Fruit fly (Drosophila melanogaster) whole organism, embryonic: ENCODE data around the gene Mst85C.

ENCODE experiments used
- Antp ChIP-seq: fragments of 200-800 bp; sonication (Bioruptor generic); optimal IDR thresholded peaks from 3 replicates; lab custom pipeline; 2016; ENCODE audit warnings: missing biosample characterization, missing genetic modification characterization
- Atf-2 ChIP-seq: fragments of 200-800 bp; sonication (Bioruptor generic); optimal IDR thresholded peaks from 2 replicates; lab custom pipeline; 2016; ENCODE audit warnings: missing biosample characterization, missing genetic modification characterization
- B-H2 ChIP-seq: fragments of 200-800 bp; sonication (Bioruptor generic); optimal IDR thresholded peaks from 2 replicates; lab custom pipeline; 2018; ENCODE audit warnings: missing biosample characterization, mild to moderate bottlenecking, missing genetic modification characterization
- Bdp1 ChIP-seq: fragments of 200-800 bp; sonication (Bioruptor generic); optimal IDR thresholded peaks from 3 replicates; lab custom pipeline; 2016; ENCODE audit warnings: missing biosample characterization, missing genetic modification characterization
- CG10209 ChIP-seq: fragments of 200-800 bp; sonication (Bioruptor generic); optimal IDR thresholded peaks from 3 replicates; lab custom pipeline; 2017; ENCODE audit warnings: missing biosample characterization, mild to moderate bottlenecking, missing genetic modification characterization, missing genetic modification reagents
- CG11723 ChIP-seq: fragments of 200-800 bp; sonication (Bioruptor generic); optimal IDR thresholded peaks from 2 replicates; lab custom pipeline; 2017; ENCODE audit warnings: missing biosample characterization, mild to moderate bottlenecking, missing genetic modification characterization
- CG12659 ChIP-seq: fragments of 200-800 bp; sonication (Bioruptor generic); optimal IDR thresholded peaks from 3 replicates; lab custom pipeline; 2017; ENCODE audit warnings: mild to moderate bottlenecking, missing biosample characterization, missing genetic modification reagents, missing genetic modification characterization
- CG12769 ChIP-seq: fragments of 200-800 bp; sonication (Bioruptor generic); optimal IDR thresholded peaks from 2 replicates; lab custom pipeline; 2019; ENCODE audit warnings: missing biosample characterization, mild to moderate bottlenecking, missing genetic modification characterization, moderate library complexity
- CG14860 ChIP-seq: fragments of 200-800 bp; sonication (Bioruptor generic); IDR thresholded peaks from 3 replicates; pipeline ENCODE4 v1.3.6; 2022; ENCODE audit warnings: missing biosample characterization, missing genetic modification characterization; ENCODE audit not compliant: partially characterized antibody
- CG16815 ChIP-seq: fragments of 200-800 bp; sonication (Bioruptor generic); optimal IDR thresholded peaks from 3 replicates; lab custom pipeline; 2017; ENCODE audit warnings: missing biosample characterization, mild to moderate bottlenecking, missing genetic modification characterization
- CG17186 ChIP-seq: fragments of 200-800 bp; sonication (Bioruptor generic); optimal IDR thresholded peaks from 3 replicates; lab custom pipeline; 2017; ENCODE audit warnings: missing biosample characterization, missing genetic modification reagents, missing genetic modification characterization
- CG18011 ChIP-seq: fragments of 200-800 bp; sonication (Bioruptor generic); optimal IDR thresholded peaks from 2 replicates; lab custom pipeline; 2017; ENCODE audit warnings: missing biosample characterization, missing genetic modification characterization, mild to moderate bottlenecking, moderate library complexity, missing genotype
- CG2129 ChIP-seq: fragments of 200-800 bp; sonication (Bioruptor generic); IDR thresholded peaks from 2 replicates; pipeline ENCODE4 v1.3.6; 2022; ENCODE audit warnings: missing biosample characterization, missing genetic modification characterization; ENCODE audit not compliant: partially characterized antibody
- CG31365 ChIP-seq: fragments of 200-800 bp; sonication (Bioruptor generic); optimal IDR thresholded peaks from 2 replicates; lab custom pipeline; 2018; ENCODE audit warnings: missing biosample characterization, mild to moderate bottlenecking, missing genetic modification characterization
- CG32532 ChIP-seq: fragments of 200-800 bp; sonication (Bioruptor generic); IDR thresholded peaks from 2 replicates; pipeline ENCODE4 v1.3.6; 2022; ENCODE audit warnings: missing biosample characterization, missing genetic modification characterization
- CG3281 ChIP-seq: fragments of 200-800 bp; sonication (Bioruptor generic); optimal IDR thresholded peaks from 3 replicates; lab custom pipeline; 2017; ENCODE audit warnings: missing biosample characterization, mild to moderate bottlenecking, missing genetic modification characterization
- CG33557 ChIP-seq: fragments of 200-800 bp; sonication (Bioruptor generic); optimal IDR thresholded peaks from 2 replicates; lab custom pipeline; 2019; ENCODE audit warnings: missing biosample characterization, mild to moderate bottlenecking, missing genetic modification characterization, moderate library complexity
- CG3847 ChIP-seq: fragments of 200-800 bp; sonication (Bioruptor generic); IDR thresholded peaks from 2 replicates; pipeline ENCODE4 v1.3.6; 2022; ENCODE audit warnings: missing biosample characterization, missing genetic modification characterization
- CG5180 ChIP-seq: fragments of 200-800 bp; sonication (Bioruptor generic); optimal IDR thresholded peaks from 3 replicates; lab custom pipeline; 2017; ENCODE audit warnings: missing biosample characterization, missing genetic modification characterization, mild to moderate bottlenecking, moderate library complexity, missing genetic modification reagents
- CG6654 ChIP-seq: fragments of 200-800 bp; sonication (Bioruptor generic); optimal IDR thresholded peaks from 2 replicates; lab custom pipeline; 2017; ENCODE audit warnings: missing biosample characterization, mild to moderate bottlenecking, missing genetic modification characterization
- CG7372 ChIP-seq: fragments of 200-800 bp; sonication (Bioruptor generic); IDR thresholded peaks from 2 replicates; pipeline ENCODE4 v1.3.6; 2022; ENCODE audit warnings: missing biosample characterization, missing genetic modification characterization
- CG9609 ChIP-seq: fragments of 200-800 bp; sonication (Bioruptor generic); optimal IDR thresholded peaks from 3 replicates; lab custom pipeline; 2016; ENCODE audit warnings: missing biosample characterization, missing genetic modification characterization
- CG9876 ChIP-seq: fragments of 200-800 bp; sonication (Bioruptor generic); optimal IDR thresholded peaks from 2 replicates; lab custom pipeline; 2016; ENCODE audit warnings: missing biosample characterization, missing genetic modification characterization
- CTCF ChIP-seq: fragments of 200-800 bp; sonication (Bioruptor generic); optimal IDR thresholded peaks from 2 replicates; lab custom pipeline; 2017; ENCODE audit warnings: missing biosample characterization, mild to moderate bottlenecking, missing genetic modification characterization, moderate library complexity
- CkIIα-i1 ChIP-seq: fragments of 200-800 bp; sonication (Bioruptor generic); IDR thresholded peaks from 2 replicates; pipeline ENCODE4 v1.3.6; 2022; ENCODE audit warnings: missing biosample characterization, missing genetic modification characterization
- Fer2 ChIP-seq: fragments of 200-800 bp; sonication (Bioruptor generic); optimal IDR thresholded peaks from 2 replicates; lab custom pipeline; 2018; ENCODE audit warnings: missing biosample characterization, mild to moderate bottlenecking, missing genetic modification characterization, moderate library complexity
- HLHmδ ChIP-seq: fragments of 200-800 bp; sonication (Bioruptor generic); optimal IDR thresholded peaks from 2 replicates; lab custom pipeline; 2018; ENCODE audit warnings: missing biosample characterization, mild to moderate bottlenecking, missing genetic modification characterization, moderate library complexity
- Hey ChIP-seq: fragments of 200-800 bp; sonication (Bioruptor generic); optimal IDR thresholded peaks from 3 replicates; lab custom pipeline; 2018; ENCODE audit warnings: missing biosample characterization, mild to moderate bottlenecking, missing genetic modification characterization
- MTF-1 ChIP-seq: fragments of 200-800 bp; sonication (Bioruptor generic); optimal IDR thresholded peaks from 2 replicates; lab custom pipeline; 2018; ENCODE audit warnings: missing biosample characterization, mild to moderate bottlenecking, missing genetic modification characterization, borderline replicate concordance
- Nf-YA ChIP-seq: fragments of 200-800 bp; sonication (Bioruptor generic); IDR thresholded peaks from 2 replicates; pipeline ENCODE4 v1.3.6; 2022; ENCODE audit warnings: missing biosample characterization, missing genetic modification characterization
- Side ChIP-seq: fragments of 200-800 bp; sonication (Bioruptor generic); optimal IDR thresholded peaks from 2 replicates; lab custom pipeline; 2016; ENCODE audit warnings: missing biosample characterization, missing genetic modification characterization
- Vsx1 ChIP-seq: fragments of 200-800 bp; sonication (Bioruptor generic); optimal IDR thresholded peaks from 2 replicates; lab custom pipeline; 2017; ENCODE audit warnings: missing biosample characterization, mild to moderate bottlenecking, missing genetic modification characterization, missing genetic modification reagents
- ci ChIP-seq: fragments of 200-800 bp; sonication (Bioruptor generic); IDR thresholded peaks from 3 replicates; pipeline ENCODE4 v1.3.6; 2022; ENCODE audit warnings: missing biosample characterization, missing genetic modification characterization
- grau ChIP-seq: fragments of 200-800 bp; optimal IDR thresholded peaks from 3 replicates; lab custom pipeline; 2019; ENCODE audit warnings: missing biosample characterization, mild to moderate bottlenecking, missing genetic modification characterization, moderate library complexity
- grn ChIP-seq: fragments of 200-800 bp; sonication (Bioruptor generic); optimal IDR thresholded peaks from 3 replicates; lab custom pipeline; 2017; ENCODE audit warnings: missing biosample characterization, missing genetic modification characterization
- gsb ChIP-seq: fragments of 200-800 bp; sonication (Bioruptor generic); IDR thresholded peaks from 2 replicates; pipeline ENCODE4 v1.3.6; 2022; ENCODE audit warnings: missing biosample characterization, missing genetic modification characterization
- her ChIP-seq: fragments of 200-800 bp; sonication (Bioruptor generic); optimal IDR thresholded peaks from 2 replicates; lab custom pipeline; 2016; ENCODE audit warnings: missing biosample characterization, missing genetic modification characterization
- lola ChIP-seq, 3 experiments: fragments of >200 bp in 2 of 3; fragments of 200-800 bp in 1 of 3; sonication (Bioruptor generic) in 1 of 3; optimal IDR thresholded peaks; 2 replicates each; lab custom pipeline; 2017 to 2019; ENCODE audit warnings: missing biosample characterization in 3 of 3, missing genetic modification characterization in 3 of 3, mild to moderate bottlenecking in 1 of 3, moderate library complexity in 1 of 3
- luna ChIP-seq: fragments of 200-800 bp; sonication (Bioruptor generic); optimal IDR thresholded peaks from 2 replicates; lab custom pipeline; 2016; ENCODE audit warnings: missing biosample characterization, missing genetic modification characterization
- maf-S ChIP-seq: fragments of 200-800 bp; sonication (Bioruptor generic); optimal IDR thresholded peaks from 2 replicates; lab custom pipeline; 2016; ENCODE audit warnings: missing biosample characterization, missing genetic modification characterization
- nerfin-1 ChIP-seq: fragments of 200-800 bp; sonication (Bioruptor generic); optimal IDR thresholded peaks from 3 replicates; lab custom pipeline; 2019; ENCODE audit warnings: missing biosample characterization, mild to moderate bottlenecking, missing genetic modification characterization, moderate library complexity
- sc ChIP-seq, 3 experiments: fragments of >200 bp in 2 of 3; fragments of 200-800 bp in 1 of 3; sonication (Bioruptor generic) in 1 of 3; optimal IDR thresholded peaks; 2 replicates in 2 of 3; 3 replicates in 1 of 3; lab custom pipeline; 2017; ENCODE audit warnings: mild to moderate bottlenecking in 1 of 3, missing biosample characterization in 1 of 3, missing genetic modification characterization in 1 of 3, missing genetic modification reagents in 1 of 3
- scrt ChIP-seq: fragments of 200-800 bp; sonication (Bioruptor generic); optimal IDR thresholded peaks from 2 replicates; lab custom pipeline; 2018; ENCODE audit warnings: missing biosample characterization, mild to moderate bottlenecking, missing genetic modification characterization, moderate library complexity
- sd ChIP-seq: fragments of 200-800 bp; sonication (Bioruptor generic); optimal IDR thresholded peaks from 3 replicates; lab custom pipeline; 2018; ENCODE audit warnings: missing biosample characterization, mild to moderate bottlenecking, missing genetic modification characterization, moderate library complexity
- sens-2 ChIP-seq: fragments of 200-800 bp; sonication (Bioruptor generic); IDR thresholded peaks from 2 replicates; pipeline ENCODE4 v1.3.6; 2022; ENCODE audit warnings: missing biosample characterization, missing genetic modification characterization
- sim ChIP-seq: fragments of 200-800 bp; sonication (Bioruptor generic); IDR thresholded peaks from 2 replicates; pipeline ENCODE4 v1.3.6; 2022; ENCODE audit warnings: missing biosample characterization, missing genetic modification characterization
- tgo ChIP-seq: fragments of 200-800 bp; sonication (Bioruptor generic); IDR thresholded peaks from 3 replicates; pipeline ENCODE4 v1.3.6; 2022; ENCODE audit warnings: missing biosample characterization, missing genetic modification characterization
- trh ChIP-seq: fragments of 200-800 bp; sonication (Bioruptor generic); optimal IDR thresholded peaks from 2 replicates; lab custom pipeline; 2016; ENCODE audit warnings: missing biosample characterization, missing genetic modification characterization
- twi ChIP-seq: fragments of 200-800 bp; optimal IDR thresholded peaks from 2 replicates; lab custom pipeline; 2019; ENCODE audit warnings: missing biosample characterization, mild to moderate bottlenecking, missing genetic modification characterization, moderate library complexity
- unpg ChIP-seq: fragments of 200-800 bp; sonication (Bioruptor generic); optimal IDR thresholded peaks from 3 replicates; lab custom pipeline; 2018; ENCODE audit warnings: missing biosample characterization, mild to moderate bottlenecking, missing genetic modification characterization, moderate library complexity

Gene Mst85C

DNA sequence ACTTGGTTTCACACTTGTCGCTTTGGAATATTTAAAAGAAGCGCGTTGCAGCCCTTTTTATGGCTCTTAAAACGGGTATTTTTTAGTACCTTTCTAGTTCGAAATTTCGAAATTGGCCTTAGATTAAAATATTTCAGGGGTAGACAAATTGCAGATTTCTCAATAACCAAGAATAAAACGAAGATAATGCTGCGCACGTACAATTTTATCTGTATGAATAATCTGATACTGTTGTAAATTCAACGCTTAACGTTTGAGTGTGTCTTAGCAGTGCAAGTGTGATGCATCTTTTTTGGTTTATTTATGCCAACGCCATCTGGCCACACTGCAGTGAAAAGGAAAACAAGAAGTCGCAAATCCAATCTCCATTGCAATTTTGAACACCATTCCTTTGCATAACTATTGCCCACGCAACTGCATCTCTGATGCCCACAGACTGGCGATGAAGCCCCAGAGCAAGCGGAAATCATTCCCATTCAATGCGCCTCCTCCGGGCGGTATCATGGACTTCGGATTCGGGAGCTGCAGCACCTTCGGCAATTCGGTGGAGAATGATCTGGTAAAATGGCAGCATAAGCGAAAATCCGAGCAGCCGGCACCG is 2.2 kb downstream of the Mst85C start, which contains the start of gene Nmdmc (continued):
- TF ChIP-seq CG6654: no peak
- no peak for TF ChIP-seq sim (GFP tag; lab: Robert Waterston, UW)
- TF ChIP-seq luna (GFP tag; lab: Kevin White, UChicago): no peak
- no peak for TF ChIP-seq CG7372 (GFP tag; lab: Robert Waterston, UW)
- no peak for TF ChIP-seq trh
- TF ChIP-seq CG5180: no peak
- TF ChIP-seq Bdp1 (GFP tag; lab: Kevin White, UChicago): no peak
- no peak for TF ChIP-seq CG16815 (GFP tag; lab: Kevin White, UChicago)
- TF ChIP-seq unpg: no peak
- no peak for TF ChIP-seq B-H2 (GFP tag; lab: Kevin White, UChicago)
- no peak for TF ChIP-seq CG9609 (GFP tag; lab: Kevin White, UChicago)
- no peak for TF ChIP-seq Nf-YA (GFP tag; lab: Robert Waterston, UW)
- no peak for TF ChIP-seq sc (optimal IDR thresholded peaks at IDR 0.05; lab: Kevin White, UChicago)
- no peak for TF ChIP-seq sc (GFP tag; optimal IDR thresholded peaks at IDR 0.05; lab: Kevin White, UChicago)
- no peak for TF ChIP-seq CG11723 (GFP tag; lab: Kevin White, UChicago)
- TF ChIP-seq Fer2: no peak
- TF ChIP-seq CG12659 (GFP tag; lab: Kevin White, UChicago): peak; percentile 43
- no peak for TF ChIP-seq twi (tag; lab: Kevin White, UChicago)
- peak; percentile 11 for TF ChIP-seq sd
- no peak for TF ChIP-seq tgo
- no peak for TF ChIP-seq ci (GFP tag; lab: Robert Waterston, UW)
- no peak for TF ChIP-seq CG9876 (GFP tag; lab: Kevin White, UChicago)
- no peak for TF ChIP-seq Antp (GFP tag; lab: Kevin White, UChicago)
- TF ChIP-seq CkIIα-i1: no peak
- peak; percentile 13 for TF ChIP-seq CG17186 (GFP tag; lab: Kevin White, UChicago)
- no peak for TF ChIP-seq CG31365 (tag; lab: Kevin White, UChicago)
- no peak for TF ChIP-seq CG12769 (tag; lab: Kevin White, UChicago)
- no peak for TF ChIP-seq Side
- peak; percentile 87 for TF ChIP-seq nerfin-1 (tag; lab: Kevin White, UChicago)
- TF ChIP-seq maf-S (GFP tag; lab: Kevin White, UChicago): no peak
- peak; percentile 18 for TF ChIP-seq CTCF (GFP tag; lab: Kevin White, UChicago)
- no peak for TF ChIP-seq Atf-2 (GFP tag; lab: Kevin White, UChicago)
- no peak for TF ChIP-seq HLHmδ (GFP tag; lab: Kevin White, UChicago)
- TF ChIP-seq Hey: no peak
- TF ChIP-seq her (GFP tag; lab: Kevin White, UChicago): no peak
- TF ChIP-seq CG33557 (GFP tag; lab: Kevin White, UChicago): peak; percentile 12
- TF ChIP-seq sens-2: no peak
- TF ChIP-seq grau (tag; lab: Kevin White, UChicago): peak; percentile 23
- no peak for TF ChIP-seq Vsx1 (GFP tag; lab: Kevin White, UChicago)
- no peak for TF ChIP-seq CG3281 (GFP tag; lab: Kevin White, UChicago)
- TF ChIP-seq CG32532 (GFP tag; lab: Robert Waterston, UW): no peak
- no peak for TF ChIP-seq scrt (GFP tag; lab: Kevin White, UChicago)
- no peak for TF ChIP-seq CG18011 (GFP tag; lab: Kevin White, UChicago)
- no peak for TF ChIP-seq MTF-1 (GFP tag; lab: Kevin White, UChicago)
- no peak for TF ChIP-seq gsb (GFP tag; lab: Robert Waterston, UW)
- no peak for TF ChIP-seq CG3847 (GFP tag; lab: Robert Waterston, UW)
- no peak for TF ChIP-seq grn (GFP tag; lab: Kevin White, UChicago)
- no peak for TF ChIP-seq CG10209
- no peak for TF ChIP-seq CG14860
- no peak for TF ChIP-seq lola (GFP tag; optimal IDR thresholded peaks at IDR 0.05; lab: Kevin White, UChicago)
- TF ChIP-seq CG2129 (GFP tag; lab: Robert Waterston, UW): no peak
